Worm (Caenorhabditis elegans) whole organism, L3 larva: ENCODE measurements around the gene F55F3.4.

Source experiments
- R02D3.7 ChIP-seq: fragments of 150-350 bp; optimal IDR thresholded peaks from 2 replicates; lab custom pipeline; 2014; ENCODE audit warnings: missing biosample characterization, missing genetic modification characterization
- ceh-82 ChIP-seq: fragments of 150-350 bp; optimal IDR thresholded peaks from 2 replicates; lab custom pipeline; 2014; ENCODE audit warnings: missing biosample characterization, missing genetic modification characterization
- tbx-2 ChIP-seq: sonication (generic microtip); optimal IDR thresholded peaks from 2 replicates; lab custom pipeline; 2016; ENCODE audit warnings: mild to moderate bottlenecking, missing genetic modification characterization, missing compliant biosample characterization

ce11 chrX:13768562-13768961 lies 16.8 kb upstream of the F55F3.4 start:
- TF ChIP-seq tbx-2 (tag; lab: Kevin White, UChicago) (peak; percentile 49), ceh-82 (tag; lab: Kevin White, UChicago) (no peak), R02D3.7 (tag; lab: Kevin White, UChicago) (no peak)
